Worm (Caenorhabditis elegans) whole organism, L1 larva: Measurements from ENCODE around the gene C37C3.12.

Source experiments
- ama-1 ChIP-seq: fragments of 150-350 bp; optimal IDR thresholded peaks from 2 replicates; lab custom pipeline; 2014
- ceh-8 ChIP-seq: fragments of 200-800 bp; sonication (Bioruptor generic); optimal IDR thresholded peaks from 2 replicates; lab custom pipeline; 2018; ENCODE audit warnings: mild to moderate bottlenecking, missing genetic modification characterization, moderate library complexity, missing compliant biosample characterization
- ceh-82 ChIP-seq, 3 experiments: fragments of 150-350 bp in 1 of 3; sonication (generic microtip) in 2 of 3; optimal IDR thresholded peaks; 2 replicates each; lab custom pipeline; 2014 to 2017; ENCODE audit warnings: missing biosample characterization in 3 of 3, missing genetic modification characterization in 3 of 3
- dpl-1 ChIP-seq, 3 experiments: fragments of 150-350 bp in 2 of 3; sonication (generic microtip) in 1 of 3; optimal IDR thresholded peaks; 2 replicates each; lab custom pipeline; 2014 to 2017; ENCODE audit warnings: missing biosample characterization in 3 of 3, missing genetic modification characterization in 3 of 3, missing genetic modification reagents in 3 of 3
- fkh-10 ChIP-seq: sonication (generic microtip); optimal IDR thresholded peaks from 2 replicates; lab custom pipeline; 2017; ENCODE audit warnings: missing biosample characterization, missing genetic modification reagents, missing genetic modification characterization
- fos-1 ChIP-seq: fragments of 150-350 bp; optimal IDR thresholded peaks from 2 replicates; lab custom pipeline; 2014; ENCODE audit warnings: missing biosample characterization, missing genetic modification characterization
- lin-13 ChIP-seq: fragments of 150-350 bp; optimal IDR thresholded peaks from 2 replicates; lab custom pipeline; 2014; ENCODE audit warnings: missing biosample characterization, missing genetic modification reagents, missing genetic modification characterization
- lin-14 ChIP-seq: fragments of 200-800 bp; sonication (Bioruptor generic); optimal IDR thresholded peaks from 2 replicates; lab custom pipeline; 2018; ENCODE audit warnings: mild to moderate bottlenecking, missing genetic modification characterization, moderate library complexity, missing compliant biosample characterization
- mep-1 ChIP-seq: fragments of 150-350 bp; optimal IDR thresholded peaks from 2 replicates; lab custom pipeline; 2014; ENCODE audit warnings: missing biosample characterization, missing genetic modification characterization
- nhr-11 ChIP-seq: fragments of 150-350 bp; optimal IDR thresholded peaks from 2 replicates; lab custom pipeline; 2014; ENCODE audit warnings: missing biosample characterization, missing genetic modification characterization
- nhr-28 ChIP-seq: fragments of 150-350 bp; optimal IDR thresholded peaks from 2 replicates; lab custom pipeline; 2014; ENCODE audit warnings: missing biosample characterization, missing genetic modification characterization
- nhr-71 ChIP-seq: sonication (generic microtip); optimal IDR thresholded peaks from 2 replicates; lab custom pipeline; 2016; ENCODE audit warnings: mild to moderate bottlenecking, missing genetic modification characterization, moderate library complexity, missing compliant biosample characterization
- tbx-2 ChIP-seq: sonication (generic microtip); optimal IDR thresholded peaks from 2 replicates; lab custom pipeline; 2016; ENCODE audit warnings: missing genetic modification characterization, missing compliant biosample characterization
- zag-1 ChIP-seq: fragments of 150-350 bp; optimal IDR thresholded peaks from 2 replicates; lab custom pipeline; 2014; ENCODE audit warnings: missing biosample characterization, missing genetic modification characterization

DNA sequence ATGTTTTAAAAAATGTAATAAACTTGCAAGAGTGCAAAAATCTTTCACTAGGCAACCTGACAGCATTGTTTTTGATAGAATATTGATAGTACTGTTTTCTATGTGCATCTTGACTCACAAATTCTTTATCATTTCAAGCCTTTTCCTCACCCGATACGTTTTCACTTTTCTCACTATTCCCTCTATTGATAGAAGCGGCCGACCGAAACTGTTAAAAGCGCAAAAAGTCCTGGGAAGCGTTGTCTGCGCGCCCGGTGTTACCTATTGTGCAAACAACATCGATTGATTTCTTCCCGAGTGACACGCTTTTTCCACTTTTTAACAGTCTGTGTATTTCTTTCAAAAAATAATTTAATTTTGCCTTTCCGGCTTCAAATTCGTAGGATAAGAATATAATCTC is 48.7 kb upstream of the C37C3.12 start:
- TF ChIP-seq fos-1 (tag; lab: Kevin White, UChicago) (no peak), nhr-11 (tag; lab: Kevin White, UChicago) (no peak), lin-13 (GFP tag; lab: Kevin White, UChicago) (no peak), nhr-71 (tag; lab: Kevin White, UChicago) (no peak), fkh-10 (GFP tag; lab: Kevin White, UChicago) (no peak), lin-14 (GFP tag; lab: Kevin White, UChicago) (peak; percentile 5), dpl-1 (GFP tag; optimal IDR thresholded peaks at IDR 0.05; lab: Kevin White, UChicago) (no peak), ama-1 (lab: Kevin White, UChicago) (no peak), zag-1 (tag; lab: Kevin White, UChicago) (no peak), tbx-2 (tag; lab: Kevin White, UChicago) (no peak), mep-1 (no peak), ceh-8 (GFP tag; lab: Kevin White, UChicago) (no peak), ceh-82 (tag; optimal IDR thresholded peaks at IDR 0.05; lab: Kevin White, UChicago) (no peak), nhr-28 (no peak)
